Worm (Caenorhabditis elegans): Measurements from ENCODE around the gene ntl-4.

DNA sequence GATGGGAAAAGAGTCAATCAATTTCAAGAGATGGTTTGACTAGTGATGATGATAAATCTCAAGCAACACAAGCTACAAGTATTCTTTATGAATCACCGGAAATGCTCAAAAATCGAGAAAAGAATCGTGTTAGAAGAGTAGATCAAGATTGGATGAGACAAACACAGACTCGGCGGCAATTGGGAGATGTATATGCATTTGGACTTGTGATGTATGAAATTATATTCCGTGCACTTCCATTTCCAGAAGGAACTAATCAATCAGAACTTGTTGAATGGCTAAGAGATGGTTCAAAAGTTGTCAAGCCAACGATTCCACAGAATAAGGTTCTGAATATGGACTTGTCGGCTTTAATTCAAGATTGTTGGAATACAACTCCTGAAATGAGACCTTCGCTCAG, 21.5 kb downstream of the ntl-4 start:
- no peak for TF ChIP-seq lsy-2 (tag; optimal IDR thresholded peaks at IDR 0.05)
- TF ChIP-seq mep-1 (tag; optimal IDR thresholded peaks at IDR 0.05): no peak
- TF ChIP-seq nhr-28 (tag; optimal IDR thresholded peaks at IDR 0.05): no peak
- TF ChIP-seq sptf-1 (tag; optimal IDR thresholded peaks at IDR 0.05): no peak
- TF ChIP-seq sem-2 (GFP tag; optimal IDR thresholded peaks at IDR 0.05): no peak
- TF ChIP-seq nhr-76 (tag; optimal IDR thresholded peaks at IDR 0.05): no peak

Measured in whole organism, mixed stage, embryonic.